Worm (Caenorhabditis elegans) whole organism, L3 larva: ENCODE data around the gene str-171.

Source experiments
- R02D3.7 ChIP-seq: fragments of 150-350 bp; optimal IDR thresholded peaks from 2 replicates; lab custom pipeline; 2014; ENCODE audit warnings: missing biosample characterization, missing genetic modification characterization
- ZK546.5 ChIP-seq: sonication (generic microtip); optimal IDR thresholded peaks from 2 replicates; lab custom pipeline; 2017; ENCODE audit warnings: missing biosample characterization, missing genetic modification characterization
- aly-2 ChIP-seq: fragments of 150-350 bp; optimal IDR thresholded peaks from 2 replicates; lab custom pipeline; 2014; ENCODE audit warnings: missing biosample characterization, missing genetic modification characterization
- ama-1 ChIP-seq: fragments of 150-350 bp; optimal IDR thresholded peaks from 2 replicates; lab custom pipeline; 2018
- ceh-16 ChIP-seq: sonication (generic microtip); optimal IDR thresholded peaks from 2 replicates; lab custom pipeline; 2017; ENCODE audit warnings: missing biosample characterization, missing genetic modification characterization
- ceh-28 ChIP-seq: fragments of 150-350 bp; optimal IDR thresholded peaks from 2 replicates; lab custom pipeline; 2014; ENCODE audit warnings: missing biosample characterization, missing genetic modification reagents, missing genetic modification characterization
- ceh-82 ChIP-seq: fragments of 150-350 bp; optimal IDR thresholded peaks from 2 replicates; lab custom pipeline; 2014; ENCODE audit warnings: missing biosample characterization, missing genetic modification characterization
- ceh-9 ChIP-seq: sonication (generic microtip); optimal IDR thresholded peaks from 2 replicates; lab custom pipeline; 2018; ENCODE audit warnings: missing biosample characterization, missing genetic modification characterization
- daf-12 ChIP-seq: fragments of 150-350 bp; optimal IDR thresholded peaks from 2 replicates; lab custom pipeline; 2014; ENCODE audit warnings: missing biosample characterization, missing genetic modification reagents, missing genetic modification characterization
- egl-27 ChIP-seq: sonication (generic microtip); optimal IDR thresholded peaks from 4 replicates; lab custom pipeline; 2017; ENCODE audit warnings: missing biosample characterization, missing genetic modification reagents, missing genetic modification characterization
- egl-5 ChIP-seq: fragments of 150-350 bp; optimal IDR thresholded peaks from 2 replicates; lab custom pipeline; 2017; ENCODE audit warnings: missing biosample characterization, missing genetic modification reagents, missing genetic modification characterization, inconsistent platforms
- elt-1 ChIP-seq: fragments of 150-350 bp; optimal IDR thresholded peaks from 2 replicates; lab custom pipeline; 2014; ENCODE audit warnings: missing biosample characterization, missing genetic modification characterization
- elt-2 ChIP-seq: sonication (generic microtip); optimal IDR thresholded peaks from 2 replicates; lab custom pipeline; 2016; ENCODE audit warnings: missing genetic modification reagents, mild to moderate bottlenecking, missing genetic modification characterization, missing compliant biosample characterization
- elt-3 ChIP-seq, 3 experiments: fragments of 150-350 bp in 1 of 3; sonication (generic microtip) in 2 of 3; optimal IDR thresholded peaks; 2 replicates in 2 of 3; 4 replicates in 1 of 3; lab custom pipeline; 2014 to 2017; ENCODE audit warnings: missing biosample characterization in 3 of 3, missing genetic modification characterization in 3 of 3
- eor-1 ChIP-seq, 2 experiments: fragments of 150-350 bp; optimal IDR thresholded peaks; 2 replicates each; lab custom pipeline; 2014 to 2018; ENCODE audit warnings: missing biosample characterization in 2 of 2, missing genetic modification characterization in 2 of 2
- fkh-10 ChIP-seq: sonication (generic microtip); optimal IDR thresholded peaks from 2 replicates; lab custom pipeline; 2017; ENCODE audit warnings: missing biosample characterization, missing genetic modification reagents, missing genetic modification characterization
- fkh-2 ChIP-seq: fragments of 150-350 bp; optimal IDR thresholded peaks from 2 replicates; lab custom pipeline; 2014; ENCODE audit warnings: missing biosample characterization, missing genetic modification reagents, missing genetic modification characterization
- fos-1 ChIP-seq: fragments of 150-350 bp; optimal IDR thresholded peaks from 2 replicates; lab custom pipeline; 2014; ENCODE audit warnings: missing biosample characterization, missing genetic modification characterization
- hmg-11 ChIP-seq: sonication (generic microtip); optimal IDR thresholded peaks from 2 replicates; lab custom pipeline; 2016; ENCODE audit warnings: missing genetic modification characterization, missing compliant biosample characterization
- jun-1 ChIP-seq: fragments of 150-350 bp; optimal IDR thresholded peaks from 2 replicates; lab custom pipeline; 2014; ENCODE audit warnings: missing biosample characterization, missing genetic modification reagents, missing genetic modification characterization
- lin-15B ChIP-seq: fragments of 150-350 bp; optimal IDR thresholded peaks from 2 replicates; lab custom pipeline; 2014; ENCODE audit warnings: missing biosample characterization, missing genetic modification characterization
- lin-39 ChIP-seq: fragments of 150-350 bp; optimal IDR thresholded peaks from 2 replicates; lab custom pipeline; 2018; ENCODE audit warnings: missing biosample characterization, missing genetic modification reagents, missing genetic modification characterization
- lsy-12 ChIP-seq: sonication (generic microtip); optimal IDR thresholded peaks from 2 replicates; lab custom pipeline; 2016; ENCODE audit warnings: mild to moderate bottlenecking, missing genetic modification characterization, missing compliant biosample characterization
- mdl-1 ChIP-seq: fragments of 150-350 bp; optimal IDR thresholded peaks from 2 replicates; lab custom pipeline; 2014; ENCODE audit warnings: missing biosample characterization, missing genetic modification characterization
- mml-1 ChIP-seq: fragments of 150-350 bp; sonication (generic microtip); optimal IDR thresholded peaks from 3 replicates; lab custom pipeline; 2014; ENCODE audit warnings: missing biosample characterization, missing genetic modification characterization
- nfya-1 ChIP-seq: sonication (generic microtip); optimal IDR thresholded peaks from 2 replicates; lab custom pipeline; 2017; ENCODE audit warnings: missing genetic modification characterization, mild to moderate bottlenecking, missing compliant biosample characterization, antibody characterized with exemption, moderate library complexity; ENCODE audit not compliant: insufficient read depth
- nhr-11 ChIP-seq: fragments of 150-350 bp; optimal IDR thresholded peaks from 2 replicates; lab custom pipeline; 2014; ENCODE audit warnings: missing biosample characterization, missing genetic modification characterization
- nhr-12 ChIP-seq: fragments of 150-350 bp; optimal IDR thresholded peaks from 2 replicates; lab custom pipeline; 2014; ENCODE audit warnings: missing biosample characterization, missing genetic modification characterization
- nhr-23 ChIP-seq: fragments of 150-350 bp; optimal IDR thresholded peaks from 2 replicates; lab custom pipeline; 2014; ENCODE audit warnings: missing biosample characterization, missing genetic modification reagents, missing genetic modification characterization
- nhr-237 ChIP-seq: fragments of 150-350 bp; optimal IDR thresholded peaks from 2 replicates; lab custom pipeline; 2014; ENCODE audit warnings: missing biosample characterization, missing genetic modification characterization
- nhr-25 ChIP-seq: sonication (generic microtip); optimal IDR thresholded peaks from 2 replicates; lab custom pipeline; 2017; ENCODE audit warnings: missing biosample characterization, missing genetic modification characterization
- nhr-28 ChIP-seq: fragments of 150-350 bp; optimal IDR thresholded peaks from 2 replicates; lab custom pipeline; 2014; ENCODE audit warnings: missing biosample characterization, missing genetic modification characterization
- nhr-43 ChIP-seq: sonication (generic microtip); optimal IDR thresholded peaks from 2 replicates; lab custom pipeline; 2016; ENCODE audit warnings: mild to moderate bottlenecking, missing genetic modification characterization, missing compliant biosample characterization; ENCODE audit not compliant: poor library complexity, severe bottlenecking
- nhr-67 ChIP-seq: fragments of 150-350 bp; optimal IDR thresholded peaks from 2 replicates; lab custom pipeline; 2014; ENCODE audit warnings: missing biosample characterization, missing genetic modification characterization
- nhr-76 ChIP-seq: fragments of 150-350 bp; sonication (generic microtip); optimal IDR thresholded peaks from 5 replicates; lab custom pipeline; 2014; ENCODE audit warnings: missing biosample characterization, missing genetic modification characterization
- nhr-77 ChIP-seq: fragments of 150-350 bp; optimal IDR thresholded peaks from 2 replicates; lab custom pipeline; 2014; ENCODE audit warnings: missing biosample characterization, missing genetic modification characterization
- pha-4 ChIP-seq: fragments of 150-350 bp; optimal IDR thresholded peaks from 2 replicates; lab custom pipeline; 2014; ENCODE audit warnings: missing biosample characterization, missing genetic modification reagents, missing genetic modification characterization
- pqm-1 ChIP-seq: fragments of 150-350 bp; optimal IDR thresholded peaks from 2 replicates; lab custom pipeline; 2017; ENCODE audit warnings: missing biosample characterization, missing genetic modification characterization, inconsistent platforms
- sea-2 ChIP-seq: fragments of 150-350 bp; sonication (generic microtip); optimal IDR thresholded peaks from 4 replicates; lab custom pipeline; 2014; ENCODE audit warnings: missing biosample characterization, missing genetic modification reagents, missing genetic modification characterization
- skn-1 ChIP-seq: fragments of 150-350 bp; optimal IDR thresholded peaks from 2 replicates; lab custom pipeline; 2014; ENCODE audit warnings: missing biosample characterization, missing genetic modification characterization
- snpc-4 ChIP-seq: fragments of 150-350 bp; optimal IDR thresholded peaks from 2 replicates; lab custom pipeline; 2014; ENCODE audit warnings: missing biosample characterization, missing genetic modification characterization
- tbx-2 ChIP-seq: sonication (generic microtip); optimal IDR thresholded peaks from 2 replicates; lab custom pipeline; 2016; ENCODE audit warnings: mild to moderate bottlenecking, missing genetic modification characterization, missing compliant biosample characterization
- unc-39 ChIP-seq: sonication (generic microtip); optimal IDR thresholded peaks from 4 replicates; lab custom pipeline; 2017; ENCODE audit warnings: missing biosample characterization, missing genetic modification characterization
- unc-62 ChIP-seq: fragments of 150-350 bp; sonication (generic microtip); optimal IDR thresholded peaks from 4 replicates; lab custom pipeline; 2014; ENCODE audit warnings: missing biosample characterization, missing genetic modification reagents, missing genetic modification characterization
- zag-1 ChIP-seq: fragments of 150-350 bp; optimal IDR thresholded peaks from 2 replicates; lab custom pipeline; 2014; ENCODE audit warnings: missing biosample characterization, missing genetic modification characterization
- ztf-11 ChIP-seq: fragments of 150-350 bp; optimal IDR thresholded peaks from 2 replicates; lab custom pipeline; 2014; ENCODE audit warnings: missing biosample characterization, missing genetic modification characterization
- ztf-4 ChIP-seq: fragments of 150-350 bp; optimal IDR thresholded peaks from 2 replicates; lab custom pipeline; 2014; ENCODE audit warnings: missing biosample characterization, missing genetic modification characterization

str-171 gene

ce11 chrV:15088613-15089012 lies 43.7 kb downstream of the str-171 start, which contains the start of gene C01G10.18:
Gene C01G10.18 (minus strand): TSS chrV:15088713.
- TF ChIP-seq fkh-10 (GFP tag; lab: Kevin White, UChicago): no peak
- TF ChIP-seq, all 47 proteins: peak for 0

DNA sequence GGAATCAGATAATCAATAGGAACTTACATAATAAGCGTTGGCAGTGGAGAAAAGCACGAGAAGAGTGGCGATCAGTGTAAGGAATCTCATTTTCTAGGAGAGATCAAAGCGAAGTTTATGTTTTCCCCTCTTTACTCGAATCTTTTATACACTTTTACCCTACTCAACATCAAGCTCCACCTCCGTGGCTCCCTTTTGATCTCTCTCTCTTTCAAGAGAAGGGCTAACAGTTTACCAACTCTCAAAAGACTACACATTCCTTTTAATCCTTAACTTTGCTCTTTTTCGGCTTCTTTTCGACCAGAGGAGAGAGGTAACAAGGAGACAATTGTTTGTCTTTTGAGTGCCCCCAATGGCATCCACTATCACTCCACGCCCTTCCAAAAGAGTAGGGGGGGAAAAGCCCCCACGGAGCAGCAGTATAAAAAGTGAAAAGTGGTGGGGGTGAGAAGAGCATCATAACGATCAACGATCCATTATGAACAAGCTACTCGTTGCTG lies 45.1 kb downstream of the str-171 start, which contains the start of the genes C01G10.15 and C01G10.6:
TSS of gene C01G10.15 (minus strand) at position 101 of the 500 bp plus-strand sequence.
TSS of gene C01G10.6 (plus strand) at position 450 of the 500 bp plus-strand sequence.
- TF ChIP-seq pha-4 (tag; lab: Kevin White, UChicago) (peak; percentile 27), ceh-82 (tag; lab: Kevin White, UChicago) (no peak), nhr-67 (tag; lab: Kevin White, UChicago) (no peak), unc-62 (no peak)

DNA sequence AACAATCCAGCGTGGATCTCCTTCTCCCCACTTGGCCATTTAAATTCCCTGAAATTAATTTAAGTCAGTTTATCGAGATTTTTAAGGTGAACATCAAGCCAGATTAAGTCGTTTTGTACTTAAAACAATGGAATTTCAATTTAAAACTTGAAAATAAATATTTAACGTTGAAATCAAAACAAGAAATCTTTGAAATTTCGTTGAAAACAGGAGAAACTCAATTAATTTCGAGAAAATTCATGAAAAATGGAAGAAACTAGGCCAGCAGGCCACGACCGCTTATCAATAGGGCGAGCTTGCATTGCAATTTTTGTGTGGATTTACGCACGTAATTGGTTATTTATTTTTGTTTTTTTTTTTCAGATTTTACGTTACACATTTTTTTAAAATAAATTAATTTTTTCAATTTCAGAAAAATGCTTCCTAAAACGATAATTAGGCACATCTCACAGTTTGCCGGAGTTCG lies 47.0 kb downstream of the str-171 start, which contains the start of the genes ahsa-1 and C01G10.7:
TSS of gene ahsa-1 (minus strand) at position 51 of the 466 bp plus-strand sequence.
TSS of gene C01G10.7 (plus strand) at position 413 of the 466 bp plus-strand sequence.
- TF ChIP-seq nhr-11 (tag; lab: Kevin White, UChicago): peak; percentile 11
- TF ChIP-seq nfya-1: peak; percentile 89
- TF ChIP-seq ztf-4: no peak
- peak; percentile 0 for TF ChIP-seq nhr-76 (tag; lab: Kevin White, UChicago)
- TF ChIP-seq nhr-12: no peak
- peak; percentile 95 for TF ChIP-seq nhr-43 (tag; lab: Kevin White, UChicago)
- TF ChIP-seq sea-2: no peak
- TF ChIP-seq nhr-23: no peak
- TF ChIP-seq fkh-10 (GFP tag; lab: Kevin White, UChicago): peak; percentile 92
- TF ChIP-seq ZK546.5 (tag; lab: Kevin White, UChicago): no peak
- TF ChIP-seq ceh-82 (tag; lab: Kevin White, UChicago): peak; percentile 68
- no peak for TF ChIP-seq ceh-16
- TF ChIP-seq daf-12: no peak
- TF ChIP-seq egl-5 (tag; lab: Kevin White, UChicago): peak; percentile 87
- no peak for TF ChIP-seq ztf-11 (tag; lab: Kevin White, UChicago)
- TF ChIP-seq ceh-28 (tag; lab: Kevin White, UChicago): peak; percentile 77
- no peak for TF ChIP-seq nhr-237 (tag; lab: Kevin White, UChicago)
- peak; percentile 99 for TF ChIP-seq lin-15B
- no peak for TF ChIP-seq nhr-67 (tag; lab: Kevin White, UChicago)
- no peak for TF ChIP-seq zag-1
- peak; percentile 37 for TF ChIP-seq tbx-2 (tag; lab: Kevin White, UChicago)
- peak; percentile 13 for TF ChIP-seq egl-27
- TF ChIP-seq eor-1 (tag; optimal IDR thresholded peaks at IDR 0.05; lab: Kevin White, UChicago): peak in 1 of 2 experiments; percentile 45
- peak; percentile 98 for TF ChIP-seq R02D3.7
- no peak for TF ChIP-seq aly-2 (tag; lab: Kevin White, UChicago)
- TF ChIP-seq mml-1 (tag; lab: Kevin White, UChicago): no peak
- no peak for TF ChIP-seq fos-1
- TF ChIP-seq mdl-1: no peak
- TF ChIP-seq nhr-77 (tag; lab: Kevin White, UChicago): peak; percentile 37
- no peak for TF ChIP-seq nhr-28 (tag; lab: Kevin White, UChicago)
- no peak for TF ChIP-seq ceh-9
- no peak for TF ChIP-seq unc-39 (tag; lab: Kevin White, UChicago)
- no peak for TF ChIP-seq ama-1 (lab: Kevin White, UChicago)
- TF ChIP-seq pha-4 (tag; lab: Kevin White, UChicago): peak; percentile 95
- TF ChIP-seq elt-1 (tag; lab: Kevin White, UChicago): no peak
- no peak for TF ChIP-seq elt-3 (tag; optimal IDR thresholded peaks at IDR 0.05; lab: Kevin White, UChicago)
- peak; percentile 82 for TF ChIP-seq pqm-1 (tag; lab: Kevin White, UChicago)
- TF ChIP-seq snpc-4 (tag; lab: Kevin White, UChicago): peak; percentile 87
- TF ChIP-seq fkh-2 (tag; lab: Kevin White, UChicago): no peak
- peak; percentile 86 for TF ChIP-seq nhr-25 (tag; lab: Kevin White, UChicago)
- TF ChIP-seq lin-39 (tag; lab: Kevin White, UChicago): peak; percentile 75
- TF ChIP-seq unc-62: no peak
- TF ChIP-seq skn-1 (tag; lab: Kevin White, UChicago): peak; percentile 15
- TF ChIP-seq lsy-12: peak; percentile 85
- peak; percentile 61 for TF ChIP-seq elt-2
- peak; percentile 83 for TF ChIP-seq hmg-11
- peak; percentile 58 for TF ChIP-seq jun-1 (tag; lab: Kevin White, UChicago)
